Fruit fly (Drosophila melanogaster) S2 (cell line): ENCODE data around the gene CG11655.

Experiments used
- CG8478 ChIP-seq: fragments of >200 bp; optimal IDR thresholded peaks from 2 replicates; lab custom pipeline; 2018
- CTCF ChIP-seq, 2 experiments: fragments of >200 bp; optimal IDR thresholded peaks; 2 replicates each; lab custom pipeline; 2018

dm6 chrX:15484451-15485032 is 31.3 kb downstream of the CG11655 start:
- TF ChIP-seq CTCF (optimal IDR thresholded peaks at IDR 0.05; lab: Kevin White, UChicago) (no peak), CG8478 (lab: Kevin White, UChicago) (no peak)
